Fruit fly (Drosophila melanogaster) Kc167 (cell line): ENCODE results near the gene Pp1alpha-96A.

Source experiments
- Myc ChIP-seq: fragments of >200 bp; optimal IDR thresholded peaks from 2 replicates; lab custom pipeline; 2017; ENCODE audit warnings: missing external identifiers
- Sin3A ChIP-seq: fragments of >200 bp; optimal IDR thresholded peaks from 2 replicates; lab custom pipeline; 2018; ENCODE audit warnings: missing external identifiers
- h ChIP-seq: fragments of >200 bp; optimal IDR thresholded peaks from 3 replicates; lab custom pipeline; 2018; ENCODE audit warnings: missing external identifiers
- insv ChIP-seq: fragments of >200 bp; optimal IDR thresholded peaks from 3 replicates; lab custom pipeline; 2018; ENCODE audit warnings: missing external identifiers
- psq ChIP-seq: fragments of >200 bp; optimal IDR thresholded peaks from 2 replicates; lab custom pipeline; 2017; ENCODE audit warnings: missing external identifiers

- no peak for TF ChIP-seq psq (lab: Kevin White, UChicago)
- no peak for TF ChIP-seq h (lab: Kevin White, UChicago)
- TF ChIP-seq Myc (lab: Kevin White, UChicago) = no peak
- no peak for TF ChIP-seq insv (lab: Kevin White, UChicago)
- TF ChIP-seq Sin3A = no peak
Observed at dm6 chr3R:24555932-24556331, 37.9 kb downstream of the Pp1alpha-96A start.
